Worm (Caenorhabditis elegans) whole organism, L4 larva: ENCODE data around the gene frm-10.

Experiments
- F26F4.8 ChIP-seq: fragments of 200-800 bp; sonication (Bioruptor generic); conservative IDR thresholded peaks from 2 replicates; pipeline ENCODE4 v1.3.6; 2022; ENCODE audit warnings: missing genetic modification characterization, missing compliant biosample characterization
- R02D3.7 ChIP-seq: fragments of 150-350 bp; sonication (generic microtip); optimal IDR thresholded peaks from 3 replicates; lab custom pipeline; 2014; ENCODE audit warnings: missing biosample characterization, missing genetic modification characterization
- T20F7.1 ChIP-seq: fragments of 200-800 bp; sonication (Bioruptor generic); optimal IDR thresholded peaks from 2 replicates; lab custom pipeline; 2018; ENCODE audit warnings: mild to moderate bottlenecking, missing genetic modification characterization, missing compliant biosample characterization
- ZK546.5 ChIP-seq, 2 experiments: sonication (generic microtip); optimal IDR thresholded peaks; 2 replicates each; lab custom pipeline; 2017; ENCODE audit warnings: missing biosample characterization in 2 of 2, missing genetic modification characterization in 2 of 2
- arid-1 ChIP-seq: fragments of 200-800 bp; sonication (Bioruptor generic); conservative IDR thresholded peaks from 2 replicates; pipeline ENCODE4 v1.3.6; 2022; ENCODE audit warnings: missing genetic modification reagents, missing genetic modification characterization, missing compliant biosample characterization
- daf-12 ChIP-seq: fragments of 150-350 bp; optimal IDR thresholded peaks from 2 replicates; lab custom pipeline; 2014; ENCODE audit warnings: missing biosample characterization, missing genetic modification reagents, missing genetic modification characterization
- daf-19 ChIP-seq: fragments of 200-800 bp; sonication (Bioruptor generic); conservative IDR thresholded peaks from 2 replicates; pipeline ENCODE4 v1.3.6; 2022; ENCODE audit warnings: missing genetic modification characterization, missing compliant biosample characterization
- dmd-6 ChIP-seq: fragments of 200-800 bp; sonication (Bioruptor generic); IDR thresholded peaks from 2 replicates; pipeline ENCODE4 v1.3.6; 2022; ENCODE audit warnings: missing genetic modification reagents, missing genetic modification characterization, missing compliant biosample characterization
- dmd-8 ChIP-seq: fragments of 200-800 bp; sonication (Bioruptor generic); IDR thresholded peaks from 2 replicates; pipeline ENCODE4 v1.3.6; 2022; ENCODE audit warnings: missing genetic modification characterization, missing compliant biosample characterization
- dpl-1 ChIP-seq: fragments of 150-350 bp; optimal IDR thresholded peaks from 2 replicates; lab custom pipeline; 2014; ENCODE audit warnings: missing biosample characterization, missing genetic modification reagents, missing genetic modification characterization
- egl-43 ChIP-seq: fragments of 200-800 bp; sonication (Bioruptor generic); IDR thresholded peaks from 2 replicates; pipeline ENCODE4 v1.3.6; 2022; ENCODE audit warnings: missing genetic modification reagents, missing genetic modification characterization, missing compliant biosample characterization
- gei-8 ChIP-seq: fragments of 200-800 bp; sonication (Bioruptor generic); optimal IDR thresholded peaks from 2 replicates; lab custom pipeline; 2018; ENCODE audit warnings: mild to moderate bottlenecking, missing genetic modification characterization, missing compliant biosample characterization
- hlh-11 ChIP-seq: fragments of 200-800 bp; sonication (Bioruptor generic); optimal IDR thresholded peaks from 2 replicates; lab custom pipeline; 2018; ENCODE audit warnings: mild to moderate bottlenecking, missing genetic modification characterization, missing compliant biosample characterization
- hlh-30 ChIP-seq: sonication (generic microtip); optimal IDR thresholded peaks from 2 replicates; lab custom pipeline; 2017; ENCODE audit warnings: antibody characterized with exemption, mild to moderate bottlenecking, missing genetic modification characterization, missing compliant biosample characterization; ENCODE audit not compliant: insufficient read depth
- hmg-1.1 ChIP-seq: fragments of 200-800 bp; sonication (Bioruptor generic); IDR thresholded peaks from 2 replicates; pipeline ENCODE4 v1.3.6; 2022; ENCODE audit warnings: missing genetic modification reagents, missing genetic modification characterization, missing compliant biosample characterization
- lim-7 ChIP-seq: fragments of 200-800 bp; sonication (Bioruptor generic); IDR thresholded peaks from 2 replicates; pipeline ENCODE4 v1.3.6; 2022; ENCODE audit warnings: missing genetic modification characterization, missing compliant biosample characterization
- lin-38 ChIP-seq: fragments of 200-800 bp; sonication (Bioruptor generic); IDR thresholded peaks from 2 replicates; pipeline ENCODE4 v1.3.6; 2022; ENCODE audit warnings: missing genetic modification reagents, missing genetic modification characterization, missing compliant biosample characterization
- lin-39 ChIP-seq: fragments of 150-350 bp; optimal IDR thresholded peaks from 2 replicates; lab custom pipeline; 2014; ENCODE audit warnings: missing biosample characterization, missing genetic modification reagents, missing genetic modification characterization
- lir-3 ChIP-seq: sonication (generic microtip); optimal IDR thresholded peaks from 2 replicates; lab custom pipeline; 2016; ENCODE audit warnings: mild to moderate bottlenecking, missing genetic modification characterization, missing compliant biosample characterization
- madf-9 ChIP-seq: fragments of 200-800 bp; sonication (Bioruptor generic); conservative IDR thresholded peaks from 2 replicates; pipeline ENCODE4 v1.3.6; 2022; ENCODE audit warnings: missing genetic modification reagents, missing genetic modification characterization, missing compliant biosample characterization
- mdl-1 ChIP-seq, 2 experiments: fragments of 150-350 bp in 1 of 2; sonication (generic microtip) in 1 of 2; optimal IDR thresholded peaks; 2 replicates each; lab custom pipeline; 2014 to 2017; ENCODE audit warnings: missing biosample characterization in 2 of 2, missing genetic modification characterization in 2 of 2
- mep-1 ChIP-seq: fragments of 150-350 bp; sonication (generic microtip); optimal IDR thresholded peaks from 3 replicates; lab custom pipeline; 2014; ENCODE audit warnings: missing biosample characterization, missing genetic modification characterization
- nhr-10 ChIP-seq: fragments of 150-350 bp; optimal IDR thresholded peaks from 2 replicates; lab custom pipeline; 2014; ENCODE audit warnings: missing biosample characterization, missing genetic modification characterization
- nhr-237 ChIP-seq: sonication (generic microtip); optimal IDR thresholded peaks from 2 replicates; lab custom pipeline; 2017; ENCODE audit warnings: missing biosample characterization, missing genetic modification characterization
- nhr-25 ChIP-seq: sonication (generic microtip); optimal IDR thresholded peaks from 2 replicates; lab custom pipeline; 2017; ENCODE audit warnings: missing genetic modification characterization, mild to moderate bottlenecking, missing compliant biosample characterization, antibody characterized with exemption, moderate library complexity, borderline replicate concordance; ENCODE audit not compliant: insufficient read depth
- nhr-28 ChIP-seq: fragments of 150-350 bp; optimal IDR thresholded peaks from 2 replicates; lab custom pipeline; 2014; ENCODE audit warnings: missing biosample characterization, missing genetic modification characterization
- tag-97 ChIP-seq: fragments of 200-800 bp; sonication (Bioruptor generic); IDR thresholded peaks from 2 replicates; pipeline ENCODE4 v1.3.6; 2022; ENCODE audit warnings: missing genetic modification characterization, missing compliant biosample characterization
- unc-62 ChIP-seq, 3 experiments: fragments of 150-350 bp in 1 of 3; sonication (generic microtip); optimal IDR thresholded peaks in 2 of 3; peaks in 1 of 3; 1 replicate in 1 of 3; 2 replicates in 2 of 3; lab custom pipeline; 2014 to 2017; ENCODE audit warnings: missing biosample characterization in 3 of 3, missing genetic modification characterization in 3 of 3, missing genetic modification reagents in 3 of 3, missing genotype in 1 of 3
- zfp-2 ChIP-seq: sonication (generic microtip); optimal IDR thresholded peaks from 2 replicates; lab custom pipeline; 2016; ENCODE audit warnings: mild to moderate bottlenecking, missing genetic modification characterization, missing compliant biosample characterization
- zip-11 ChIP-seq: fragments of 200-800 bp; sonication (Bioruptor generic); IDR thresholded peaks from 2 replicates; pipeline ENCODE4 v1.3.6; 2022; ENCODE audit warnings: missing genetic modification characterization, missing compliant biosample characterization
- ztf-7 ChIP-seq: fragments of 150-350 bp; optimal IDR thresholded peaks from 2 replicates; lab custom pipeline; 2014; ENCODE audit warnings: missing biosample characterization, missing genetic modification characterization

Gene frm-10

DNA sequence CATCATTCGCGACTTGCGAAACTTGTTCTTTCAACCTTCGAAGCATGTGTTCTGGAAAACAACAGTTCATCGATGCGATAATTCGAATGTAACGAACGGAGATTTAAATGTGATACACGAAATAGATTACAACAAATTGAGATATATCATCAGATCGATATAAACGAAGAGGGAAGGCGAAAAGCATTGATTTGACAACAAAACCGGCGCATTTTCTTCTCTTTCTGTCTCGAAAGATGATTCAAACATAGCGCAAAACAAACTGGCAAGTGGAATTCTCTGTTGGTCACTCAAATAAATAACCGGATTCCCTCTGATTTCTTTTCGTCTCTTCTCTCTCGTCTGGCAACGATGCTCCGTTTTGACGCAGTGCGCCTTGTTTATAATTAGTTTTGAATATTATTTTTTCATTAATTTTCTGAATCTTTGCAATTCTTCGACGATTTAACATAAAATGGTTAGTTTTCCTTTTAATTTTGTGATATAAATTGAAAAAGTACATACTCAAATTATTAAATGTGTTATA is 34.4 kb downstream of the frm-10 start, which contains the start of the genes eea-1 and gut-2 (continued):
- TF ChIP-seq R02D3.7 (tag; lab: Kevin White, UChicago) (no peak), nhr-10 (tag; lab: Kevin White, UChicago) (no peak), lin-38 (GFP tag; lab: Robert Waterston, UW) (peak; percentile 35; the same call in 1 of the 2 replicates), nhr-237 (tag; lab: Kevin White, UChicago) (no peak), mdl-1 (tag; optimal IDR thresholded peaks at IDR 0.05; lab: Kevin White, UChicago) (peak in 1 of 2 experiments; percentile 8), zip-11 (GFP tag; lab: Robert Waterston, UW) (no peak), mep-1 (tag; lab: Kevin White, UChicago) (peak; percentile 67), nhr-28 (tag; lab: Kevin White, UChicago) (peak; percentile 47), daf-12 (no peak), tag-97 (GFP tag; lab: Robert Waterston, UW) (no peak), hmg-1.1 (GFP tag; lab: Robert Waterston, UW) (no peak), T20F7.1 (GFP tag; lab: Kevin White, UChicago) (peak; percentile 97), arid-1 (GFP tag; lab: Robert Waterston, UW) (no peak), ZK546.5 (tag; optimal IDR thresholded peaks at IDR 0.05; lab: Kevin White, UChicago) (no peak), unc-62 (GFP tag; optimal IDR thresholded peaks at IDR 0.05 in 1 of 2; lab: Kevin White, UChicago) (peak in 1 of 2 experiments; percentile 96), unc-62 (tag; optimal IDR thresholded peaks at IDR 0.05; lab: Kevin White, UChicago) (no peak), nhr-25 (no peak), daf-19 (no peak), lir-3 (tag; lab: Kevin White, UChicago) (no peak), hlh-11 (tag; lab: Kevin White, UChicago) (peak; percentile 54), hlh-30 (peak; percentile 58), zfp-2 (tag; lab: Kevin White, UChicago) (no peak), dmd-8 (GFP tag; lab: Robert Waterston, UW) (no peak), dpl-1 (GFP tag; lab: Kevin White, UChicago) (peak; percentile 66), ztf-7 (no peak), madf-9 (GFP tag; lab: Robert Waterston, UW) (no peak), gei-8 (GFP tag; lab: Kevin White, UChicago) (no peak), dmd-6 (GFP tag; lab: Robert Waterston, UW) (no peak), egl-43 (no peak)

DNA sequence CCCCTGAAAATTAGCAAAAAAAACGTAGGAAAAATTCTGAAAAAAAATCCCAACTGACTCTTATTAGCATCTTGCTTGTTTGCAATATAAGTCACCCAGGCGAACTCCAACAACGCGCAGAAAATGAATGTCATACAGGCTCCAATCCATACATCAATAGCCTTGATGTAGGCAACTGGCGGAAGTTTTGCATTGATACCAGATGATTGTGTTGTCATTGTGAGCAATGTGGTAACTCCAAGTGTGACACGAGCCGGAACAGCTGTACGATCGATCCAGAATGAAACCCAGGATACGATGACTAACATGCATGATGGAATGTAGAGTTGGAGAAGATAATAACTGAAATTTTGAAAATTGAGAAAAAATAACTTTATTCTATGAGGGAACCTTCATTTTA is 36.2 kb downstream of the frm-10 start:
- no peak for TF ChIP-seq lin-39 (tag; lab: Kevin White, UChicago)
- TF ChIP-seq unc-62 (GFP tag; optimal IDR thresholded peaks at IDR 0.05 in 1 of 2; lab: Kevin White, UChicago), result peak in 1 of 2 experiments; percentile 95
- no peak for TF ChIP-seq unc-62 (tag; optimal IDR thresholded peaks at IDR 0.05; lab: Kevin White, UChicago)
- TF ChIP-seq, all 104 proteins: peak for 1

DNA sequence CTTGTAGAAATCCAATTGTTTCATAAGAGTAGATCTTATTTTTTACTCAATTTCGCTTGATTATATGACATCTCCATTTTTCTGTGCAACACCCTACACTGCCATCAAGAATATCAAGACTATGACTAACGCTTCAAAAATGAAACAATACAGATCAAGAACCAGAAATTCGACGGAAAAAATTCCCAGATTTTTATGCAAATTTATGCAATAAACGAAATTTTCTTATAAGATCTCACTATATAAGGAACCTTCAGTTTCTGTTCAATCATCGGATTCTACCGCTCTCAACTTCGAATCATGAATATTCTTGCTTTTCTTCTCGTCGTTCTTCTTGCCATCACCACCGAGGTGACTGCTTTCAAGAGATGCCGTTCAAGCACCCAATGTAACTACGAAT is 43.3 kb downstream of the frm-10 start, which contains the start of gene R11G10.4:
R11G10.4 (plus strand) TSS at position 301 of the 400 bp plus-strand sequence.
- no peak for TF ChIP-seq hlh-30

DNA sequence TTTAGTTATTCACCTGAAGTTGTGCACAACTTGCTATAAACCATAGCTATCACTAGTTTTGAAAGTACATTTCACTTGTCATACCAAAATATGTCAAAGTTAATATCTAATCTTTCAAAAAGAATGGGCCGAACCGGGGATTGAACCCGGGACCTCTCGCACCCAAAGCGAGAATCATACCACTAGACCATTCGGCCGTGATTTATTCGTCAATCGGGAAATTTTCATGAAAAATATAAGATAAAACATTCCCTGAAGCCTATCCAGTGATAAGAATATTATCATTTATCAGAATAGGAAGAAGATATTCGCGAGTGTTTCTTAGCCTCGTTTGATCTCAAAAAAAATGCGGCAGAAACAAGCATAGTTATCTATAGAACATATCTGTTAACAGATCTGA is 44.1 kb downstream of the frm-10 start:
- TF ChIP-seq F26F4.8 (GFP tag; lab: Robert Waterston, UW), result 0 out of 2 replicates have a peak, but pooled peaks have one; percentile 10

DNA sequence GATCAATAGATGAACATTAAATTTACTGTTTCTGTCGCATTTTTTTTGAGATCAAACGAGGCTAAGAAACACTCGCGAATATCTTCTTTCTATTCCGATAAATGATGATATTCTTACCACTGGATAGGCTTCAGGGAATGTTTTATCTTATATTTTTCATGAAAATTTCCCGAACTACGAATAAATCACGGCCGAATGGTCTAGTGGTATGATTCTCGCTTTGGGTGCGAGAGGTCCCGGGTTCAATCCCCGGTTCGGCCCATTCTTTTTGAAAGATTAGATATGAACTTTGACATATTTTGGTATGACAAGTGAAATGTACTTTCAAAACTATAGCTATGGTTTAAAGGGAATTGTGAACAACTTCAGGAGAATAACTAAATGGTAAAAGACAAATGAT is 46.5 kb downstream of the frm-10 start:
- 0 out of 2 replicates have a peak, but pooled peaks have one; percentile 34 for TF ChIP-seq lim-7 (GFP tag; lab: Robert Waterston, UW)
